Worm (Caenorhabditis elegans): ENCODE measurements around the gene T23B12.11.

- TF ChIP-seq elt-3 (tag; optimal IDR thresholded peaks at IDR 0.05) (no peak), elt-1 (tag; optimal IDR thresholded peaks at IDR 0.05) (no peak)
Measured at ce11 chrV:8424840-8425814, 30.1 kb upstream of the T23B12.11 start.

Data from whole organism, L2 larva.